Fruit fly (Drosophila melanogaster) whole organism, embryonic: ENCODE data around the gene CRIF.
A peak's percentile ranks its signal among the peaks of the same experiment; 100 is the strongest.

ENCODE experiments used
- Antp ChIP-seq: fragments of 200-800 bp; sonication (Bioruptor generic); optimal IDR thresholded peaks from 3 replicates; lab custom pipeline; 2016; ENCODE audit warnings: missing biosample characterization, missing genetic modification characterization
- B-H1 ChIP-seq: fragments of 200-800 bp; sonication (Bioruptor generic); IDR thresholded peaks from 3 replicates; pipeline ENCODE4 v1.3.6; 2022; ENCODE audit warnings: missing biosample characterization, missing genetic modification characterization
- Bgb ChIP-seq: fragments of 200-800 bp; sonication (Bioruptor generic); IDR thresholded peaks from 2 replicates; pipeline ENCODE4 v1.3.6; 2022; ENCODE audit warnings: missing biosample characterization, missing genetic modification characterization; ENCODE audit not compliant: partially characterized antibody
- CG11085 ChIP-seq: fragments of 200-800 bp; sonication (Bioruptor generic); IDR thresholded peaks from 2 replicates; pipeline ENCODE4 v1.3.6; 2022; ENCODE audit warnings: missing biosample characterization, missing genetic modification characterization
- CG11093 ChIP-seq: fragments of 200-800 bp; sonication (Bioruptor generic); IDR thresholded peaks from 3 replicates; pipeline ENCODE4 v1.3.6; 2022; ENCODE audit warnings: missing biosample characterization, missing genetic modification characterization
- CG11456 ChIP-seq: fragments of 200-800 bp; sonication (Bioruptor generic); IDR thresholded peaks from 3 replicates; pipeline ENCODE4 v1.3.6; 2022; ENCODE audit warnings: missing biosample characterization, missing genetic modification characterization
- CG11696 ChIP-seq: fragments of 200-800 bp; sonication (Bioruptor generic); IDR thresholded peaks from 2 replicates; pipeline ENCODE4 v1.3.6; 2022; ENCODE audit warnings: missing biosample characterization, missing genetic modification characterization
- CG11723 ChIP-seq: fragments of 200-800 bp; sonication (Bioruptor generic); optimal IDR thresholded peaks from 2 replicates; lab custom pipeline; 2017; ENCODE audit warnings: missing biosample characterization, mild to moderate bottlenecking, missing genetic modification characterization
- CG14860 ChIP-seq: fragments of 200-800 bp; sonication (Bioruptor generic); IDR thresholded peaks from 3 replicates; pipeline ENCODE4 v1.3.6; 2022; ENCODE audit warnings: missing biosample characterization, missing genetic modification characterization; ENCODE audit not compliant: partially characterized antibody
- CG16863 ChIP-seq: fragments of 200-800 bp; sonication (Bioruptor generic); optimal IDR thresholded peaks from 3 replicates; lab custom pipeline; 2016; ENCODE audit warnings: missing biosample characterization, missing genetic modification characterization
- CG17186 ChIP-seq: fragments of 200-800 bp; sonication (Bioruptor generic); optimal IDR thresholded peaks from 3 replicates; lab custom pipeline; 2017; ENCODE audit warnings: missing biosample characterization, missing genetic modification reagents, missing genetic modification characterization
- CG17361 ChIP-seq: fragments of 200-800 bp; sonication (Bioruptor generic); IDR thresholded peaks from 3 replicates; pipeline ENCODE4 v1.3.6; 2022; ENCODE audit warnings: missing biosample characterization, missing genetic modification characterization
- CG2116 ChIP-seq: fragments of 200-800 bp; sonication (Bioruptor generic); optimal IDR thresholded peaks from 3 replicates; lab custom pipeline; 2018; ENCODE audit warnings: missing biosample characterization, mild to moderate bottlenecking, missing genetic modification characterization
- CG2120 ChIP-seq: fragments of 200-800 bp; sonication (Bioruptor generic); optimal IDR thresholded peaks from 3 replicates; lab custom pipeline; 2016; ENCODE audit warnings: missing biosample characterization, missing genetic modification characterization
- CG32532 ChIP-seq: fragments of 200-800 bp; sonication (Bioruptor generic); IDR thresholded peaks from 2 replicates; pipeline ENCODE4 v1.3.6; 2022; ENCODE audit warnings: missing biosample characterization, missing genetic modification characterization
- CG34224 ChIP-seq: fragments of 200-800 bp; sonication (Bioruptor generic); IDR thresholded peaks from 3 replicates; pipeline ENCODE4 v1.3.6; 2022; ENCODE audit warnings: missing biosample characterization, missing genetic modification characterization; ENCODE audit not compliant: partially characterized antibody
- CG4328 ChIP-seq: fragments of 200-800 bp; sonication (Bioruptor generic); optimal IDR thresholded peaks from 3 replicates; lab custom pipeline; 2017; ENCODE audit warnings: missing biosample characterization, missing genetic modification reagents, missing genetic modification characterization
- CG6813 ChIP-seq: fragments of 200-800 bp; sonication (Bioruptor generic); optimal IDR thresholded peaks from 2 replicates; lab custom pipeline; 2017; ENCODE audit warnings: missing biosample characterization, missing genetic modification characterization, mild to moderate bottlenecking, moderate library complexity, missing genetic modification reagents
- CG7963 ChIP-seq: fragments of 200-800 bp; sonication (Bioruptor generic); IDR thresholded peaks from 3 replicates; pipeline ENCODE4 v1.3.6; 2022; ENCODE audit warnings: missing biosample characterization, missing genetic modification characterization; ENCODE audit not compliant: partially characterized antibody
- CG8281 ChIP-seq: fragments of 200-800 bp; sonication (Bioruptor generic); optimal IDR thresholded peaks from 2 replicates; lab custom pipeline; 2018; ENCODE audit warnings: missing biosample characterization, mild to moderate bottlenecking, missing genetic modification characterization, moderate library complexity
- CG9609 ChIP-seq: fragments of 200-800 bp; sonication (Bioruptor generic); optimal IDR thresholded peaks from 3 replicates; lab custom pipeline; 2016; ENCODE audit warnings: missing biosample characterization, missing genetic modification characterization
- CoRest ChIP-seq: fragments of 200-800 bp; sonication (Bioruptor generic); optimal IDR thresholded peaks from 3 replicates; lab custom pipeline; 2018; ENCODE audit warnings: missing biosample characterization, mild to moderate bottlenecking, missing genetic modification characterization, moderate library complexity
- Dfd ChIP-seq, 2 experiments: fragments of >200 bp; optimal IDR thresholded peaks; 2 replicates each; lab custom pipeline; 2017; ENCODE audit warnings: missing biosample characterization in 2 of 2, missing genetic modification characterization in 2 of 2
- Dip3 ChIP-seq: fragments of 200-800 bp; sonication (Bioruptor generic); optimal IDR thresholded peaks from 3 replicates; lab custom pipeline; 2016; ENCODE audit warnings: missing biosample characterization, missing genetic modification characterization
- Dp ChIP-seq: fragments of 200-800 bp; sonication (Bioruptor generic); optimal IDR thresholded peaks from 2 replicates; lab custom pipeline; 2018; ENCODE audit warnings: missing biosample characterization, mild to moderate bottlenecking, missing genetic modification characterization, moderate library complexity
- ERR ChIP-seq: fragments of 200-800 bp; sonication (Bioruptor generic); optimal IDR thresholded peaks from 2 replicates; lab custom pipeline; 2016; ENCODE audit warnings: missing biosample characterization, missing genetic modification characterization
- Gug ChIP-seq: fragments of 200-800 bp; sonication (Bioruptor generic); IDR thresholded peaks from 4 replicates; pipeline ENCODE4 v1.3.6; 2022; ENCODE audit warnings: missing biosample characterization, missing genetic modification characterization
- MTF-1 ChIP-seq: fragments of 200-800 bp; sonication (Bioruptor generic); optimal IDR thresholded peaks from 2 replicates; lab custom pipeline; 2018; ENCODE audit warnings: missing biosample characterization, mild to moderate bottlenecking, missing genetic modification characterization, borderline replicate concordance
- Oaz ChIP-seq: fragments of 200-800 bp; sonication (Bioruptor generic); IDR thresholded peaks from 2 replicates; pipeline ENCODE4 v1.3.6; 2022; ENCODE audit warnings: missing biosample characterization, missing genetic modification characterization
- Oli ChIP-seq: fragments of 200-800 bp; sonication (Bioruptor generic); optimal IDR thresholded peaks from 2 replicates; lab custom pipeline; 2018; ENCODE audit warnings: missing biosample characterization, mild to moderate bottlenecking, missing genetic modification characterization, moderate library complexity
- Pdp1 ChIP-seq, 2 experiments: fragments of 200-800 bp; sonication (Bioruptor generic); optimal IDR thresholded peaks; 3 replicates each; lab custom pipeline; 2016; ENCODE audit warnings: missing biosample characterization in 2 of 2, missing genetic modification characterization in 2 of 2, mild to moderate bottlenecking in 1 of 2, moderate library complexity in 1 of 2
- Sox100B ChIP-seq: fragments of 200-800 bp; sonication (Bioruptor generic); optimal IDR thresholded peaks from 3 replicates; lab custom pipeline; 2018; ENCODE audit warnings: missing biosample characterization, mild to moderate bottlenecking, missing genetic modification characterization
- Xrp1 ChIP-seq: fragments of 200-800 bp; sonication (Bioruptor generic); IDR thresholded peaks from 2 replicates; pipeline ENCODE4 v1.3.6; 2022; ENCODE audit warnings: missing biosample characterization, missing genetic modification characterization
- bsh ChIP-seq, 2 experiments: fragments of 200-800 bp; sonication (Bioruptor generic); optimal IDR thresholded peaks; 2 replicates each; lab custom pipeline; 2017 to 2018; ENCODE audit warnings: mild to moderate bottlenecking in 2 of 2, missing biosample characterization in 2 of 2, missing genetic modification characterization in 2 of 2, moderate library complexity in 1 of 2
- caup ChIP-seq: fragments of 200-800 bp; sonication (Bioruptor generic); optimal IDR thresholded peaks from 3 replicates; lab custom pipeline; 2017; ENCODE audit warnings: missing biosample characterization, mild to moderate bottlenecking, missing genetic modification characterization, moderate library complexity; ENCODE audit not compliant: severe bottlenecking
- chm ChIP-seq: fragments of 200-800 bp; sonication (Bioruptor generic); IDR thresholded peaks from 2 replicates; pipeline ENCODE4 v1.3.6; 2022; ENCODE audit warnings: missing biosample characterization, missing genetic modification characterization
- ci ChIP-seq: fragments of 200-800 bp; sonication (Bioruptor generic); IDR thresholded peaks from 3 replicates; pipeline ENCODE4 v1.3.6; 2022; ENCODE audit warnings: missing biosample characterization, missing genetic modification characterization
- gsb-n ChIP-seq: fragments of 200-800 bp; sonication (Bioruptor generic); optimal IDR thresholded peaks from 3 replicates; lab custom pipeline; 2018; ENCODE audit warnings: missing biosample characterization, mild to moderate bottlenecking, missing genetic modification characterization
- h ChIP-seq: fragments of >200 bp; optimal IDR thresholded peaks from 2 replicates; lab custom pipeline; 2017
- kay ChIP-seq: fragments of 200-800 bp; sonication (Bioruptor generic); optimal IDR thresholded peaks from 2 replicates; lab custom pipeline; 2016; ENCODE audit warnings: missing biosample characterization, missing genetic modification characterization
- lbe ChIP-seq: fragments of 200-800 bp; sonication (Bioruptor generic); optimal IDR thresholded peaks from 2 replicates; lab custom pipeline; 2016; ENCODE audit warnings: missing biosample characterization, mild to moderate bottlenecking, missing genetic modification characterization
- maf-S ChIP-seq: fragments of 200-800 bp; sonication (Bioruptor generic); optimal IDR thresholded peaks from 2 replicates; lab custom pipeline; 2016; ENCODE audit warnings: missing biosample characterization, missing genetic modification characterization
- mam ChIP-seq: fragments of 200-800 bp; sonication (Bioruptor generic); optimal IDR thresholded peaks from 3 replicates; lab custom pipeline; 2016; ENCODE audit warnings: missing biosample characterization, missing genetic modification characterization
- nmo ChIP-seq: fragments of 200-800 bp; sonication (Bioruptor generic); optimal IDR thresholded peaks from 2 replicates; lab custom pipeline; 2018; ENCODE audit warnings: missing biosample characterization, mild to moderate bottlenecking, missing genetic modification characterization, moderate library complexity
- pfk ChIP-seq: fragments of 200-800 bp; sonication (Bioruptor generic); optimal IDR thresholded peaks from 2 replicates; lab custom pipeline; 2018; ENCODE audit warnings: missing biosample characterization, mild to moderate bottlenecking, missing genetic modification characterization, moderate library complexity
- phol ChIP-seq: fragments of 200-800 bp; sonication (Bioruptor generic); optimal IDR thresholded peaks from 3 replicates; lab custom pipeline; 2018; ENCODE audit warnings: missing biosample characterization, mild to moderate bottlenecking, missing genetic modification characterization, moderate library complexity
- repo ChIP-seq: fragments of 200-800 bp; sonication (Bioruptor generic); optimal IDR thresholded peaks from 2 replicates; lab custom pipeline; 2016; ENCODE audit warnings: missing biosample characterization, missing genetic modification characterization
- seq ChIP-seq: fragments of 200-800 bp; sonication (Bioruptor generic); IDR thresholded peaks from 2 replicates; pipeline ENCODE4 v1.3.6; 2022; ENCODE audit warnings: missing biosample characterization, missing genetic modification characterization
- tin ChIP-seq: fragments of 200-800 bp; sonication (Bioruptor generic); optimal IDR thresholded peaks from 3 replicates; lab custom pipeline; 2016; ENCODE audit warnings: missing biosample characterization, missing genetic modification characterization
- unpg ChIP-seq: fragments of 200-800 bp; sonication (Bioruptor generic); optimal IDR thresholded peaks from 3 replicates; lab custom pipeline; 2018; ENCODE audit warnings: missing biosample characterization, mild to moderate bottlenecking, missing genetic modification characterization, moderate library complexity
- wdn ChIP-seq: fragments of 200-800 bp; sonication (Bioruptor generic); IDR thresholded peaks from 2 replicates; pipeline ENCODE4 v1.3.6; 2022; ENCODE audit warnings: missing biosample characterization, missing genetic modification characterization

The CRIF gene

dm6 chr3L:21604265-21604664, 35.6 kb upstream of the CRIF start (continued):
- TF ChIP-seq caup (GFP tag; lab: Kevin White, UChicago) (peak; percentile 47), wdn (no peak), CG17361 (GFP tag; lab: Robert Waterston, UW) (no peak; the same call in 2 of the 3 replicates), ERR (GFP tag; lab: Kevin White, UChicago) (peak; percentile 32), Dp (GFP tag; lab: Kevin White, UChicago) (peak; percentile 57), h (no peak), tin (GFP tag; lab: Kevin White, UChicago) (peak; percentile 72), CG4328 (no peak), unpg (GFP tag; lab: Kevin White, UChicago) (no peak), CG11093 (GFP tag; lab: Robert Waterston, UW) (no peak), phol (tag; lab: Kevin White, UChicago) (peak; percentile 47), nmo (no peak), Antp (GFP tag; lab: Kevin White, UChicago) (peak; percentile 69), CG14860 (GFP tag; lab: Robert Waterston, UW) (no peak), gsb-n (tag; lab: Kevin White, UChicago) (peak; percentile 17), CG32532 (peak; percentile 83; the same call in 1 of the 2 replicates), B-H1 (no peak), ci (GFP tag; lab: Robert Waterston, UW) (peak; percentile 83), pfk (GFP tag; lab: Kevin White, UChicago) (no peak), seq (GFP tag; lab: Robert Waterston, UW) (no peak), Oli (tag; lab: Kevin White, UChicago) (no peak), CG9609 (GFP tag; lab: Kevin White, UChicago) (peak; percentile 49), Dfd (GFP tag; optimal IDR thresholded peaks at IDR 0.05; lab: Kevin White, UChicago) (no peak), CG16863 (GFP tag; lab: Kevin White, UChicago) (peak; percentile 68), chm (no peak; the same call in 1 of the 2 replicates), MTF-1 (peak; percentile 7), bsh (GFP tag; optimal IDR thresholded peaks at IDR 0.05; lab: Kevin White, UChicago) (no peak), Xrp1 (peak; percentile 37; the same call in 1 of the 2 replicates), Pdp1 (GFP tag; optimal IDR thresholded peaks at IDR 0.05; lab: Kevin White, UChicago) (peak in 1 of 2 experiments; percentile 70), Dip3 (GFP tag; lab: Kevin White, UChicago) (peak; percentile 40), Bgb (peak; percentile 82), kay (peak; percentile 15), mam (GFP tag; lab: Kevin White, UChicago) (peak; percentile 63), CG6813 (GFP tag; lab: Kevin White, UChicago) (no peak), CG2120 (GFP tag; lab: Kevin White, UChicago) (peak; percentile 64), CG7963 (GFP tag; lab: Robert Waterston, UW) (no peak), CG11456 (GFP tag; lab: Robert Waterston, UW) (peak; percentile 93), lbe (no peak), Gug (GFP tag; lab: Robert Waterston, UW) (peak; percentile 59; the same call in 2 of the 4 replicates), CG11085 (peak; percentile 42; the same call in 1 of the 2 replicates), CG11723 (GFP tag; lab: Kevin White, UChicago) (no peak), CG17186 (no peak), Sox100B (GFP tag; lab: Kevin White, UChicago) (no peak), CoRest (peak; percentile 54), CG8281 (tag; lab: Kevin White, UChicago) (no peak), maf-S (peak; percentile 50), CG11696 (GFP tag; lab: Robert Waterston, UW) (no peak), repo (GFP tag; lab: Kevin White, UChicago) (peak; percentile 46), Oaz (GFP tag; lab: Robert Waterston, UW) (0 out of 2 replicates have a peak, but pooled peaks have one; percentile 11), CG2116 (GFP tag; lab: Kevin White, UChicago) (no peak), CG34224 (GFP tag; lab: Robert Waterston, UW) (no peak)
